Worm (Caenorhabditis elegans) whole organism, L1 larva: ENCODE data around the gene F11G11.15.
A peak's percentile ranks its signal among the peaks of the same experiment; 100 is the strongest.

ENCODE experiments used
- C16A3.4 ChIP-seq: fragments of 150-350 bp; optimal IDR thresholded peaks from 2 replicates; lab custom pipeline; 2014; ENCODE audit warnings: missing biosample characterization, missing genetic modification characterization
- C34B4.2 ChIP-seq: sonication (generic microtip); optimal IDR thresholded peaks from 2 replicates; lab custom pipeline; 2017; ENCODE audit warnings: mild to moderate bottlenecking, missing genetic modification characterization, missing compliant biosample characterization
- F16B12.6 ChIP-seq: fragments of 150-350 bp; optimal IDR thresholded peaks from 2 replicates; lab custom pipeline; 2014; ENCODE audit warnings: missing biosample characterization, missing genetic modification characterization
- Y116A8C.19 ChIP-seq: sonication (generic microtip); optimal IDR thresholded peaks from 2 replicates; lab custom pipeline; 2016; ENCODE audit warnings: missing compliant biosample characterization, missing genetic modification characterization, borderline replicate concordance
- aha-1 ChIP-seq: fragments of 150-350 bp; optimal IDR thresholded peaks from 2 replicates; lab custom pipeline; 2014; ENCODE audit warnings: missing biosample characterization, missing genetic modification characterization
- alr-1 ChIP-seq: fragments of 200-800 bp; sonication (Bioruptor generic); optimal IDR thresholded peaks from 2 replicates; lab custom pipeline; 2018; ENCODE audit warnings: borderline replicate concordance, mild to moderate bottlenecking, missing genetic modification characterization, missing compliant biosample characterization
- ama-1 ChIP-seq: fragments of 150-350 bp; optimal IDR thresholded peaks from 2 replicates; lab custom pipeline; 2014
- ces-1 ChIP-seq: fragments of 150-350 bp; optimal IDR thresholded peaks from 2 replicates; lab custom pipeline; 2014; ENCODE audit warnings: missing biosample characterization, missing genetic modification reagents, missing genetic modification characterization
- efl-3 ChIP-seq: fragments of 200-800 bp; sonication (Bioruptor generic); optimal IDR thresholded peaks from 2 replicates; lab custom pipeline; 2018; ENCODE audit warnings: mild to moderate bottlenecking, missing genetic modification characterization, missing compliant biosample characterization
- egl-27 ChIP-seq, 2 experiments: fragments of 150-350 bp in 1 of 2; sonication (generic microtip); optimal IDR thresholded peaks; 3 replicates each; lab custom pipeline; 2017 to 2018; ENCODE audit warnings: missing biosample characterization in 2 of 2, missing genetic modification characterization in 2 of 2, missing genetic modification reagents in 2 of 2
- elt-2 ChIP-seq: sonication (generic microtip); optimal IDR thresholded peaks from 2 replicates; lab custom pipeline; 2016; ENCODE audit warnings: missing genetic modification characterization, mild to moderate bottlenecking, inconsistent platforms, missing compliant biosample characterization, missing genetic modification reagents
- elt-3 ChIP-seq, 6 experiments: fragments of 150-350 bp in 1 of 6; sonication (generic microtip); optimal IDR thresholded peaks; 2 replicates each; lab custom pipeline; 2017 to 2018; ENCODE audit warnings: missing biosample characterization in 6 of 6, missing genetic modification characterization in 6 of 6, inconsistent platforms in 1 of 6
- ets-5 ChIP-seq: fragments of 200-800 bp; sonication (Bioruptor generic); IDR thresholded peaks from 2 replicates; pipeline ENCODE4 v1.3.6; 2022; ENCODE audit warnings: missing genetic modification characterization, missing compliant biosample characterization
- fkh-4 ChIP-seq: sonication (generic microtip); optimal IDR thresholded peaks from 2 replicates; lab custom pipeline; 2016; ENCODE audit warnings: missing compliant biosample characterization, missing genetic modification characterization, borderline replicate concordance
- fkh-8 ChIP-seq: sonication (generic microtip); optimal IDR thresholded peaks from 2 replicates; lab custom pipeline; 2016; ENCODE audit warnings: mild to moderate bottlenecking, missing genetic modification characterization, missing compliant biosample characterization
- fos-1 ChIP-seq: fragments of 150-350 bp; optimal IDR thresholded peaks from 2 replicates; lab custom pipeline; 2014; ENCODE audit warnings: missing biosample characterization, missing genetic modification characterization
- hlh-17 ChIP-seq: fragments of 200-800 bp; sonication (Bioruptor generic); optimal IDR thresholded peaks from 2 replicates; lab custom pipeline; 2018; ENCODE audit warnings: missing genetic modification characterization, mild to moderate bottlenecking, missing compliant biosample characterization, moderate library complexity, borderline replicate concordance
- hpl-2 ChIP-seq: fragments of 150-350 bp; optimal IDR thresholded peaks from 2 replicates; lab custom pipeline; 2014; ENCODE audit warnings: missing biosample characterization, missing genetic modification reagents, missing genetic modification characterization
- irx-1 ChIP-seq: sonication (generic microtip); optimal IDR thresholded peaks from 2 replicates; lab custom pipeline; 2016; ENCODE audit warnings: missing genetic modification characterization, missing compliant biosample characterization
- isw-1 ChIP-seq: fragments of 200-800 bp; sonication (Bioruptor generic); IDR thresholded peaks from 2 replicates; pipeline ENCODE4 v1.3.6; 2022; ENCODE audit warnings: missing genetic modification characterization, missing compliant biosample characterization
- jun-1 ChIP-seq: fragments of 150-350 bp; optimal IDR thresholded peaks from 2 replicates; lab custom pipeline; 2014; ENCODE audit warnings: missing biosample characterization, missing genetic modification reagents, missing genetic modification characterization
- lin-13 ChIP-seq: fragments of 150-350 bp; optimal IDR thresholded peaks from 2 replicates; lab custom pipeline; 2014; ENCODE audit warnings: missing biosample characterization, missing genetic modification reagents, missing genetic modification characterization
- lin-14 ChIP-seq: fragments of 200-800 bp; sonication (Bioruptor generic); optimal IDR thresholded peaks from 2 replicates; lab custom pipeline; 2018; ENCODE audit warnings: mild to moderate bottlenecking, missing genetic modification characterization, moderate library complexity, missing compliant biosample characterization
- lir-3 ChIP-seq: sonication (generic microtip); optimal IDR thresholded peaks from 2 replicates; lab custom pipeline; 2016; ENCODE audit warnings: mild to moderate bottlenecking, missing genetic modification characterization, moderate library complexity, missing compliant biosample characterization; ENCODE audit not compliant: poor library complexity
- lsy-2 ChIP-seq, 2 experiments: fragments of 150-350 bp; optimal IDR thresholded peaks; 2 replicates each; lab custom pipeline; 2014; ENCODE audit warnings: missing biosample characterization in 2 of 2, missing genetic modification characterization in 2 of 2
- mdl-1 ChIP-seq, 2 experiments: fragments of 150-350 bp; optimal IDR thresholded peaks; 2 replicates each; lab custom pipeline; 2014 to 2017; ENCODE audit warnings: missing biosample characterization in 2 of 2, missing genetic modification characterization in 2 of 2, inconsistent platforms in 1 of 2
- mep-1 ChIP-seq: fragments of 150-350 bp; optimal IDR thresholded peaks from 2 replicates; lab custom pipeline; 2014; ENCODE audit warnings: missing biosample characterization, missing genetic modification characterization
- nhr-11 ChIP-seq: fragments of 150-350 bp; optimal IDR thresholded peaks from 2 replicates; lab custom pipeline; 2014; ENCODE audit warnings: missing biosample characterization, missing genetic modification characterization
- nhr-19 ChIP-seq: fragments of 200-800 bp; sonication (Bioruptor generic); conservative IDR thresholded peaks from 2 replicates; pipeline ENCODE4 v1.3.6; 2022; ENCODE audit warnings: missing genetic modification characterization, missing compliant biosample characterization
- nhr-47 ChIP-seq: sonication (generic microtip); optimal IDR thresholded peaks from 2 replicates; lab custom pipeline; 2016; ENCODE audit warnings: mild to moderate bottlenecking, missing genetic modification characterization, moderate library complexity, missing compliant biosample characterization
- nhr-71 ChIP-seq: sonication (generic microtip); optimal IDR thresholded peaks from 2 replicates; lab custom pipeline; 2016; ENCODE audit warnings: mild to moderate bottlenecking, missing genetic modification characterization, moderate library complexity, missing compliant biosample characterization
- nhr-76 ChIP-seq: sonication (generic microtip); optimal IDR thresholded peaks from 2 replicates; lab custom pipeline; 2017; ENCODE audit warnings: missing biosample characterization, missing genetic modification characterization
- pax-3 ChIP-seq: fragments of 200-800 bp; sonication (Bioruptor generic); optimal IDR thresholded peaks from 2 replicates; lab custom pipeline; 2018; ENCODE audit warnings: mild to moderate bottlenecking, missing genetic modification characterization, moderate library complexity, missing compliant biosample characterization
- rnt-1 ChIP-seq: sonication (generic microtip); optimal IDR thresholded peaks from 2 replicates; lab custom pipeline; 2016; ENCODE audit warnings: mild to moderate bottlenecking, missing genetic modification characterization, moderate library complexity, missing compliant biosample characterization
- skn-1 ChIP-seq: fragments of 150-350 bp; optimal IDR thresholded peaks from 2 replicates; lab custom pipeline; 2014; ENCODE audit warnings: missing biosample characterization, missing genetic modification characterization
- snu-23 ChIP-seq: sonication (generic microtip); optimal IDR thresholded peaks from 2 replicates; lab custom pipeline; 2016; ENCODE audit warnings: missing genetic modification characterization, missing compliant biosample characterization
- sox-4 ChIP-seq: sonication (generic microtip); optimal IDR thresholded peaks from 2 replicates; lab custom pipeline; 2016; ENCODE audit warnings: missing genetic modification characterization, missing compliant biosample characterization
- sptf-1 ChIP-seq: fragments of 150-350 bp; optimal IDR thresholded peaks from 2 replicates; lab custom pipeline; 2014; ENCODE audit warnings: missing biosample characterization, missing genetic modification characterization
- sup-37 ChIP-seq: fragments of 200-800 bp; sonication (Bioruptor generic); optimal IDR thresholded peaks from 2 replicates; lab custom pipeline; 2018; ENCODE audit warnings: mild to moderate bottlenecking, missing genetic modification characterization, missing compliant biosample characterization
- swsn-7 ChIP-seq: sonication (generic microtip); optimal IDR thresholded peaks from 2 replicates; lab custom pipeline; 2016; ENCODE audit warnings: missing genetic modification characterization, missing compliant biosample characterization
- tlp-1 ChIP-seq: fragments of 150-350 bp; optimal IDR thresholded peaks from 2 replicates; lab custom pipeline; 2014; ENCODE audit warnings: missing biosample characterization, missing genetic modification characterization
- unc-30 ChIP-seq: sonication (generic microtip); optimal IDR thresholded peaks from 2 replicates; lab custom pipeline; 2017; ENCODE audit warnings: missing biosample characterization, missing genetic modification characterization
- xbp-1 ChIP-seq: sonication (generic microtip); optimal IDR thresholded peaks from 2 replicates; lab custom pipeline; 2016; ENCODE audit warnings: missing genetic modification characterization, missing compliant biosample characterization
- zag-1 ChIP-seq: fragments of 150-350 bp; optimal IDR thresholded peaks from 2 replicates; lab custom pipeline; 2014; ENCODE audit warnings: missing biosample characterization, missing genetic modification characterization
- ztf-11 ChIP-seq, 2 experiments: sonication (generic microtip); optimal IDR thresholded peaks; 2 replicates each; lab custom pipeline; 2016 to 2017; ENCODE audit warnings: missing genetic modification characterization in 2 of 2, missing biosample characterization in 1 of 2, missing compliant biosample characterization in 1 of 2

The F11G11.15 gene

DNA sequence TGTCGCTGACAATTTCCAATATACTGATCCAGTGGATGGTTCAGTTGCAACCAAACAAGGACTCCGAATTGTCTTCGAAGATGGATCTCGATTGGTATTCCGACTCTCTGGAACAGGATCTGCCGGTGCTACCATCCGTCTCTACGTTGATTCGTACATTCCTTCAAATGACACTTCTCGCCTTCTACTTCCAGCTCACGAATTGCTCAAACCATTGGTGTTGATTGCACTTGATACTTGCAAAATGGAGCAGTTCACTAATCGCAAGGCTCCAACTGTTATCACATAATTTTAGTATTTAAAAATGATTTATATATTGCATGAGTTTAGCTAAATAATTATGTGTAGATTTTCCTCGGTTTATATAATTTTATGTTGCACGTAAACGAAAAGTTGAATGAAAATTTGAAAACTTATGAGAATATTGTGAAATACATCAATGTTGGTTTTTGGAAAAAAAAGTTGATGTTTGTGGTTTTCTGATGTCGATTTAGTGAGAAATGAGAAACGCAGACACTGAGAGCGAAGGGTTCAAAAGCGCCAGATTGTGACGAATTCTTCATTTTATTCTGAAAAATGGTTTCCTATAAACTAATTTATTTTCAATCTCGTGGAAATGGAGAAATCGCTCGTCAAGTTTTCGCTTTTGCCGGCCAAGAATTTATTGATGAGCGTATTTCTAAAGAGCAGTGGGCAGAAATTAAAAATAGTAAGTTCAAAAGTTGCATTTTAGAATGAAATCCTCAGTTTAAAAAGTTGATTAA, 16.5 kb downstream of the F11G11.15 start, which contains the start of gene gst-9 (continued):
- peak in 1 of 6 experiments; percentile 34 for TF ChIP-seq elt-3 (tag; optimal IDR thresholded peaks at IDR 0.05; lab: Kevin White, UChicago)
- TF ChIP-seq zag-1 (tag; lab: Kevin White, UChicago): no peak
- peak; percentile 26 for TF ChIP-seq fkh-8
- no peak for TF ChIP-seq fkh-4
- peak; percentile 38 for TF ChIP-seq mep-1
- peak; percentile 63 for TF ChIP-seq elt-2 (tag; lab: Kevin White, UChicago)
- no peak for TF ChIP-seq fos-1 (tag; lab: Kevin White, UChicago)
- no peak for TF ChIP-seq isw-1 (GFP tag; lab: Robert Waterston, UW)
- peak; percentile 17 for TF ChIP-seq lin-14 (GFP tag; lab: Kevin White, UChicago)
- TF ChIP-seq sup-37 (GFP tag; lab: Kevin White, UChicago): no peak
- TF ChIP-seq C34B4.2 (tag; lab: Kevin White, UChicago): no peak
- TF ChIP-seq jun-1 (tag; lab: Kevin White, UChicago): no peak
- peak; percentile 37 for TF ChIP-seq skn-1 (tag; lab: Kevin White, UChicago)
- no peak for TF ChIP-seq tlp-1 (tag; lab: Kevin White, UChicago)
- TF ChIP-seq alr-1 (tag; lab: Kevin White, UChicago): no peak
- TF ChIP-seq irx-1 (tag; lab: Kevin White, UChicago): no peak
- no peak for TF ChIP-seq lin-13 (GFP tag; lab: Kevin White, UChicago)
- no peak for TF ChIP-seq unc-30 (tag; lab: Kevin White, UChicago)
- no peak for TF ChIP-seq rnt-1 (tag; lab: Kevin White, UChicago)
- TF ChIP-seq mdl-1 (tag; optimal IDR thresholded peaks at IDR 0.05; lab: Kevin White, UChicago): no peak
- no peak for TF ChIP-seq F16B12.6 (tag; lab: Kevin White, UChicago)
- TF ChIP-seq hpl-2 (GFP tag; lab: Kevin White, UChicago): no peak
- no peak for TF ChIP-seq aha-1 (tag; lab: Kevin White, UChicago)
- TF ChIP-seq xbp-1 (tag; lab: Kevin White, UChicago): no peak
- TF ChIP-seq swsn-7: peak; percentile 7
- no peak for TF ChIP-seq lir-3 (tag; lab: Kevin White, UChicago)
- TF ChIP-seq nhr-76: no peak
- TF ChIP-seq C16A3.4: no peak
- TF ChIP-seq sptf-1: no peak
- TF ChIP-seq nhr-71: peak; percentile 66
- no peak for TF ChIP-seq sox-4 (tag; lab: Kevin White, UChicago)
- TF ChIP-seq ces-1 (GFP tag; lab: Kevin White, UChicago): no peak
- peak; percentile 16 for TF ChIP-seq nhr-47 (tag; lab: Kevin White, UChicago)
- no peak for TF ChIP-seq egl-27 (tag; optimal IDR thresholded peaks at IDR 0.05; lab: Kevin White, UChicago)
- TF ChIP-seq nhr-19 (GFP tag; lab: Robert Waterston, UW): peak; percentile 21; the same call in 1 of the 2 replicates
- no peak for TF ChIP-seq lsy-2 (tag; optimal IDR thresholded peaks at IDR 0.05; lab: Kevin White, UChicago)
- no peak for TF ChIP-seq pax-3 (tag; lab: Kevin White, UChicago)
- TF ChIP-seq ama-1 (lab: Kevin White, UChicago): peak; percentile 77
- no peak for TF ChIP-seq efl-3
- TF ChIP-seq nhr-11 (tag; lab: Kevin White, UChicago): no peak

ce11 chrII:4892594-4892993, 17.9 kb downstream of the F11G11.15 start, which contains the start of gene msp-33:
Gene msp-33 (minus strand): TSS chrII:4892694.
- TF ChIP-seq ztf-11 (tag; optimal IDR thresholded peaks at IDR 0.05; lab: Kevin White, UChicago): no peak
- TF ChIP-seq hlh-17 (GFP tag; lab: Kevin White, UChicago): no peak
- no peak for TF ChIP-seq Y116A8C.19 (tag; lab: Kevin White, UChicago)
- TF ChIP-seq ets-5 (GFP tag; lab: Robert Waterston, UW): no peak
- TF ChIP-seq snu-23: no peak
